Worm (Caenorhabditis elegans) whole organism, mixed stage, embryonic: ENCODE measurements around the gene srm-2.

Experiments
- M03D4.4 ChIP-seq: sonication (generic microtip); optimal IDR thresholded peaks from 2 replicates; lab custom pipeline; 2017; ENCODE audit warnings: mild to moderate bottlenecking, missing genetic modification characterization, missing compliant biosample characterization
- ces-1 ChIP-seq: fragments of 150-350 bp; optimal IDR thresholded peaks from 2 replicates; lab custom pipeline; 2014; ENCODE audit warnings: missing biosample characterization, missing genetic modification reagents, missing genetic modification characterization
- elt-3 ChIP-seq: fragments of 150-350 bp; optimal IDR thresholded peaks from 2 replicates; lab custom pipeline; 2014; ENCODE audit warnings: missing biosample characterization, missing genetic modification characterization
- ham-2 ChIP-seq: fragments of 200-800 bp; sonication (Bioruptor generic); optimal IDR thresholded peaks from 2 replicates; lab custom pipeline; 2018; ENCODE audit warnings: mild to moderate bottlenecking, missing genetic modification characterization, missing compliant biosample characterization
- lin-13 ChIP-seq: fragments of 150-350 bp; optimal IDR thresholded peaks from 2 replicates; lab custom pipeline; 2014; ENCODE audit warnings: missing biosample characterization, missing genetic modification characterization
- lsy-2 ChIP-seq: fragments of 150-350 bp; optimal IDR thresholded peaks from 2 replicates; lab custom pipeline; 2014; ENCODE audit warnings: missing biosample characterization, missing genetic modification characterization
- nhr-237 ChIP-seq: fragments of 150-350 bp; optimal IDR thresholded peaks from 2 replicates; lab custom pipeline; 2014; ENCODE audit warnings: missing biosample characterization, missing genetic modification characterization
- nhr-28 ChIP-seq: fragments of 150-350 bp; optimal IDR thresholded peaks from 2 replicates; lab custom pipeline; 2014; ENCODE audit warnings: missing biosample characterization, missing genetic modification characterization
- nhr-76 ChIP-seq: sonication (generic microtip); optimal IDR thresholded peaks from 2 replicates; lab custom pipeline; 2017; ENCODE audit warnings: missing biosample characterization, missing genetic modification characterization
- pha-4 ChIP-seq: fragments of 150-350 bp; optimal IDR thresholded peaks from 2 replicates; lab custom pipeline; 2018; ENCODE audit warnings: missing biosample characterization, missing genetic modification reagents, missing genetic modification characterization
- snpc-4 ChIP-seq: fragments of 150-350 bp; optimal IDR thresholded peaks from 2 replicates; lab custom pipeline; 2014; ENCODE audit warnings: missing biosample characterization, missing genetic modification characterization
- unc-120 ChIP-seq: sonication (generic microtip); optimal IDR thresholded peaks from 2 replicates; lab custom pipeline; 2017; ENCODE audit warnings: missing genetic modification characterization, missing compliant biosample characterization; ENCODE audit not compliant: poor library complexity, severe bottlenecking
- unc-62 ChIP-seq: fragments of 150-350 bp; optimal IDR thresholded peaks from 2 replicates; lab custom pipeline; 2014; ENCODE audit warnings: missing biosample characterization, missing genetic modification reagents, missing genetic modification characterization

- TF ChIP-seq snpc-4 (tag; lab: Kevin White, UChicago) = no peak
- no peak for TF ChIP-seq M03D4.4 (tag; lab: Kevin White, UChicago)
- no peak for TF ChIP-seq ces-1 (GFP tag; lab: Kevin White, UChicago)
- no peak for TF ChIP-seq elt-3 (tag; lab: Kevin White, UChicago)
- no peak for TF ChIP-seq nhr-237 (tag; lab: Kevin White, UChicago)
- TF ChIP-seq lin-13 (tag; lab: Kevin White, UChicago) = no peak
- TF ChIP-seq lsy-2 (tag; lab: Kevin White, UChicago) = no peak
- no peak for TF ChIP-seq nhr-28
- TF ChIP-seq ham-2 (GFP tag; lab: Kevin White, UChicago) = no peak
- TF ChIP-seq unc-62 (GFP tag; lab: Kevin White, UChicago) = no peak
- no peak for TF ChIP-seq nhr-76 (tag; lab: Kevin White, UChicago)
- no peak for TF ChIP-seq unc-120 (tag; lab: Kevin White, UChicago)
- no peak for TF ChIP-seq pha-4
These were observed 26.0 kb upstream of the srm-2 start, which contains the start of gene E03H12.4 for ce11 chrIV:4982477-4982876.
